Worm (Caenorhabditis elegans) whole organism, young adult: ENCODE data around the gene clec-227.

ENCODE experiments used
- atf-7 ChIP-seq: sonication (generic microtip); optimal IDR thresholded peaks from 2 replicates; lab custom pipeline; 2017; ENCODE audit warnings: mild to moderate bottlenecking, missing genetic modification characterization, missing compliant biosample characterization
- bed-2 ChIP-seq: fragments of 200-800 bp; sonication (Bioruptor generic); IDR thresholded peaks from 2 replicates; pipeline ENCODE4 v1.3.6; 2022; ENCODE audit warnings: missing genetic modification reagents, missing genetic modification characterization, missing compliant biosample characterization
- lir-1 ChIP-seq: fragments of 200-800 bp; sonication (Bioruptor generic); conservative IDR thresholded peaks from 2 replicates; pipeline ENCODE4 v1.3.6; 2022; ENCODE audit warnings: missing genetic modification reagents, missing genetic modification characterization, missing compliant biosample characterization
- nhr-90 ChIP-seq: sonication (generic microtip); optimal IDR thresholded peaks from 2 replicates; lab custom pipeline; 2016; ENCODE audit warnings: missing genotype, mild to moderate bottlenecking, missing genetic modification characterization, missing compliant biosample characterization

DNA sequence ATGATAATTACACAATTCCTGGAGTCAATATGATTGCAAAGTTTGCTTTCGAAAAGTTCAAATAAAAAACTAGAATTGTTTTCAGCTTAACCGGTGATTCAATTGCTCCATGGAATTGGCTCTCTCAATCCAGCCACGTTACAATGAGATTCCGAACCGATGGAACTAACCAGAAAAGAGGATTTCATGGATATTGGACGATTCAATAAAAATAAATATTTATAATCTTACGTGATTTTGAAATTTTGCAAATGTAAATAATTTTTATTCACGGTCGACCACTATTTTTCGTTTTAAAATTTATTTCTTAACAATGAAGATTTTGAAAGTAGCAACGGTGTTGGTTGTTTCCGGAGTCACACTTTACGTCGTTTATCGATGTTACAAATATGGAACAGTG is 9.7 kb downstream of the clec-227 start, which contains the start of gene R02D5.10:
- TF ChIP-seq lir-1 (GFP tag; lab: Robert Waterston, UW) (no peak), atf-7 (tag; lab: Kevin White, UChicago) (no peak), bed-2 (GFP tag; lab: Robert Waterston, UW) (no peak), nhr-90 (tag; lab: Kevin White, UChicago) (no peak)
